Fruit fly (Drosophila melanogaster) whole organism, wandering third instar larva: ENCODE data around the gene CG7714.

Source experiments
- Hnf4 ChIP-seq: fragments of 200-800 bp; sonication (Bioruptor generic); optimal IDR thresholded peaks from 2 replicates; lab custom pipeline; 2016; ENCODE audit warnings: missing biosample characterization, mild to moderate bottlenecking, missing genetic modification characterization
- Hr83 ChIP-seq: fragments of 200-300 bp; sonication (Bioruptor generic); optimal IDR thresholded peaks from 2 replicates; lab custom pipeline; 2016; ENCODE audit warnings: missing biosample characterization, mild to moderate bottlenecking, missing genetic modification characterization, moderate library complexity; ENCODE audit not compliant: poor library complexity, severe bottlenecking
- Mio ChIP-seq: sonication (Bioruptor generic); optimal IDR thresholded peaks from 2 replicates; lab custom pipeline; 2016; ENCODE audit warnings: missing biosample characterization, missing genetic modification characterization
- Myc ChIP-seq: fragments of >200 bp; optimal IDR thresholded peaks from 2 replicates; lab custom pipeline; 2017
- dmrt93B ChIP-seq: fragments of 200-800 bp; sonication (Bioruptor generic); optimal IDR thresholded peaks from 2 replicates; lab custom pipeline; 2018; ENCODE audit warnings: missing biosample characterization, mild to moderate bottlenecking, missing genetic modification characterization
- foxo ChIP-seq, 2 experiments: fragments of 200-800 bp; sonication (Bioruptor generic); optimal IDR thresholded peaks; 2 replicates in 1 of 2; 3 replicates in 1 of 2; lab custom pipeline; 2016 to 2017; ENCODE audit warnings: missing biosample characterization in 2 of 2, missing genetic modification characterization in 2 of 2
- pan ChIP-seq: fragments of >200 bp; optimal IDR thresholded peaks from 2 replicates; lab custom pipeline; 2017

dm6 chr3R:18719767-18720341 lies 6.4 kb downstream of the CG7714 start:
- TF ChIP-seq Mio = no peak
- no peak for TF ChIP-seq Hr83 (GFP tag; lab: Kevin White, UChicago)
- TF ChIP-seq Myc (lab: Kevin White, UChicago) = no peak
- TF ChIP-seq Hnf4 (GFP tag; lab: Kevin White, UChicago) = peak; percentile 61
- no peak for TF ChIP-seq pan
- peak in 1 of 2 experiments; percentile 82 for TF ChIP-seq foxo (GFP tag; optimal IDR thresholded peaks at IDR 0.05; lab: Kevin White, UChicago)
- peak; percentile 39 for TF ChIP-seq dmrt93B (GFP tag; lab: Kevin White, UChicago)
